Fruit fly (Drosophila melanogaster): Measurements from ENCODE around the gene CG15715.
A peak's percentile ranks its signal among the peaks of the same experiment; 100 is the strongest.

The CG15715 gene

dm6 chr3L:15815353-15816142 lies 21.7 kb downstream of the CG15715 start:
- TF ChIP-seq noc (tag; optimal IDR thresholded peaks at IDR 0.05) = peak; percentile 70

- no peak for TF ChIP-seq noc (tag; optimal IDR thresholded peaks at IDR 0.05)
Observed at dm6 chr3L:15813988-15814387, 23.3 kb downstream of the CG15715 start.

dm6 chr3L:15809768-15810167 lies 27.5 kb downstream of the CG15715 start:
- no peak for TF ChIP-seq noc (tag; optimal IDR thresholded peaks at IDR 0.05)

dm6 chr3L:15809185-15809584 lies 28.1 kb downstream of the CG15715 start, which contains the start of gene CG13445:
Gene CG13445, plus strand, starts transcription at chr3L:15809485.
- TF ChIP-seq noc (tag; optimal IDR thresholded peaks at IDR 0.05) = no peak

- TF ChIP-seq noc (tag; optimal IDR thresholded peaks at IDR 0.05) = no peak
Observed at dm6 chr3L:15808667-15809066, 28.6 kb downstream of the CG15715 start.

dm6 chr3L:15808022-15808421 lies 29.3 kb downstream of the CG15715 start, which contains the start of gene CG6244:
Gene CG6244, plus strand, starts transcription at chr3L:15808322.
- TF ChIP-seq noc (tag; optimal IDR thresholded peaks at IDR 0.05) = no peak

dm6 chr3L:15802655-15803054 lies 34.6 kb downstream of the CG15715 start:
- TF ChIP-seq noc (tag; optimal IDR thresholded peaks at IDR 0.05) = no peak

dm6 chr3L:15802117-15802516 lies 35.2 kb downstream of the CG15715 start:
- no peak for TF ChIP-seq noc (tag; optimal IDR thresholded peaks at IDR 0.05)

- TF ChIP-seq noc (tag; optimal IDR thresholded peaks at IDR 0.05) = no peak
Observed at dm6 chr3L:15794311-15794710, 43.0 kb downstream of the CG15715 start.

dm6 chr3L:15791072-15791471 lies 46.2 kb downstream of the CG15715 start:
- no peak for TF ChIP-seq noc (tag; optimal IDR thresholded peaks at IDR 0.05)

dm6 chr3L:15787406-15787805 lies 49.9 kb downstream of the CG15715 start:
- no peak for TF ChIP-seq noc (tag; optimal IDR thresholded peaks at IDR 0.05)

Measured in whole organism, larva.